Fruit fly (Drosophila melanogaster): ENCODE data around the gene Wwox.

DNA sequence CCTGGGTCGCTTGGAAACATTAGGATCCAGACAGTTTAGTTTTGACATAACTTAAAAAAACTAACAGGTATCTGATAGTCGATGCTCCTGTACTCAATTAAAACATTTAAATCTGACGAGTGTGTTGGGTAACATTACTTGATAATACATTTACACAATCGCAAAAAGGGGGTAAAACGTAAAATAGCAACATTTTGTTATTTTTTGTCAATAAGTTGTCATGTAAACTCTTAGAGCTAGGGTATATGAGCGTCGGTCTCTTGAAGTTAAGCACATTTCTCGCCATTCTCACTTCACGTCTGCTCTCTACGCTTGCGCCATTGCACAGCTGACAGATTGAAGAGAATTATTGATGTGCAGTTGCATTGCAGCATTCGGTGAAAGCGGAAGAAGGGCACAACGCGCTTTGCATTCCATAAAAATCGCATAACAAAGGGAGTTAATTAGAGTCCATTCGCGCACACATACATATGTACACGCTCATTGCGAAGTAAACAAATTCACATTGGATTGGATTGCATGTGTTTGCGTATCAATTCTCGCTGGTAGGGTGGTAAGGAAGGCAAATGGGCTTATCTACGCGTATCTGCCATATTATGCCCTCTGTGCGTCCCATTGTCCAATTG, 19.1 kb downstream of the Wwox start:
- TF ChIP-seq N (GFP tag; optimal IDR thresholded peaks at IDR 0.05) (no peak), CG9705 (GFP tag; optimal IDR thresholded peaks at IDR 0.05) (no peak), br (GFP tag; optimal IDR thresholded peaks at IDR 0.05) (no peak), foxo (GFP tag; optimal IDR thresholded peaks at IDR 0.05) (peak in 1 of 2 experiments; percentile 46)
